Worm (Caenorhabditis elegans): Measurements from ENCODE around the gene M01B2.8.

M01B2.8 gene

ce11 chrV:15290995-15291394 is 31.0 kb downstream of the M01B2.8 start, which contains the start of gene cyp-34A2:
Gene cyp-34A2, minus strand, starts transcription at chrV:15291095.
- TF ChIP-seq egl-13 (tag; optimal IDR thresholded peaks at IDR 0.05) (no peak), sup-37 (GFP tag; optimal IDR thresholded peaks at IDR 0.05) (no peak), mdl-1 (tag; optimal IDR thresholded peaks at IDR 0.05) (no peak), efl-1 (optimal IDR thresholded peaks at IDR 0.05) (no peak), efl-1 (GFP tag; optimal IDR thresholded peaks at IDR 0.05 in 1 of 2) (peak in 1 of 2 experiments; percentile 12), unc-86 (tag; optimal IDR thresholded peaks at IDR 0.05) (no peak), ztf-4 (tag; optimal IDR thresholded peaks at IDR 0.05) (no peak)

ce11 chrV:15293865-15294264 is 33.9 kb downstream of the M01B2.8 start, which contains the start of gene str-96:
Gene str-96, minus strand, starts transcription at chrV:15293965.
- no peak for TF ChIP-seq dpl-1 (GFP tag; optimal IDR thresholded peaks at IDR 0.05)
- TF ChIP-seq efl-3 (GFP tag; optimal IDR thresholded peaks at IDR 0.05), result no peak
- TF ChIP-seq lin-13 (GFP tag; optimal IDR thresholded peaks at IDR 0.05), result no peak
- peak; percentile 32 for TF ChIP-seq fkh-8 (tag; optimal IDR thresholded peaks at IDR 0.05)
- peak; percentile 86 for TF ChIP-seq ceh-8 (GFP tag; optimal IDR thresholded peaks at IDR 0.05)

- peak; percentile 90 for TF ChIP-seq pqm-1 (tag; optimal IDR thresholded peaks at IDR 0.05)
- no peak for TF ChIP-seq efl-1 (optimal IDR thresholded peaks at IDR 0.05)
- TF ChIP-seq efl-1 (GFP tag; optimal IDR thresholded peaks at IDR 0.05 in 1 of 2), result peak in 1 of 2 experiments; percentile 37
- peak; percentile 30 for TF ChIP-seq nhr-71 (tag; optimal IDR thresholded peaks at IDR 0.05)
- TF ChIP-seq hlh-4 (tag; optimal IDR thresholded peaks at IDR 0.05), result no peak
- peak; percentile 75 for TF ChIP-seq jun-1 (tag; optimal IDR thresholded peaks at IDR 0.05)
- TF ChIP-seq tlp-1 (tag; optimal IDR thresholded peaks at IDR 0.05), result peak; percentile 83
- TF ChIP-seq ceh-90 (tag; optimal IDR thresholded peaks at IDR 0.05), result no peak
- no peak for TF ChIP-seq irx-1 (tag; optimal IDR thresholded peaks at IDR 0.05)
- TF ChIP-seq ceh-88 (GFP tag; IDR thresholded peaks at IDR 0.05), result no peak
- no peak for TF ChIP-seq nhr-76 (tag; optimal IDR thresholded peaks at IDR 0.05)
- no peak for TF ChIP-seq hlh-17 (GFP tag; optimal IDR thresholded peaks at IDR 0.05; ENCODE audit: borderline replicate concordance)
- peak; percentile 88 for TF ChIP-seq pax-3 (tag; optimal IDR thresholded peaks at IDR 0.05)
- TF ChIP-seq elt-2 (tag; optimal IDR thresholded peaks at IDR 0.05), result peak; percentile 100
- TF ChIP-seq ceh-63 (GFP tag; optimal IDR thresholded peaks at IDR 0.05), result no peak
- peak; percentile 19 for TF ChIP-seq nhr-90 (tag; optimal IDR thresholded peaks at IDR 0.05; ENCODE audit: poor library complexity)
- no peak for TF ChIP-seq hpl-2 (GFP tag; optimal IDR thresholded peaks at IDR 0.05)
- TF ChIP-seq nhr-20 (tag; optimal IDR thresholded peaks at IDR 0.05), result peak; percentile 52
- no peak for TF ChIP-seq ztf-11 (tag; optimal IDR thresholded peaks at IDR 0.05)
These were observed 38.6 kb downstream of the M01B2.8 start, which contains the start of gene cpr-3 for ce11 chrV:15298597-15298996. Gene cpr-3, minus strand, starts transcription at chrV:15298700.

ce11 chrV:15303625-15304024 is 43.6 kb downstream of the M01B2.8 start, which contains the start of gene srx-48:
Gene srx-48, minus strand, starts transcription at chrV:15303725.
- TF ChIP-seq pax-3 (tag; optimal IDR thresholded peaks at IDR 0.05) (peak; percentile 67), isw-1 (GFP tag; IDR thresholded peaks at IDR 0.05) (no peak)

ce11 chrV:15305502-15305901 is 45.5 kb downstream of the M01B2.8 start, which contains the start of gene T26H8.5:
Gene T26H8.5, minus strand, starts transcription at chrV:15305602.
- TF ChIP-seq mep-1 (tag; optimal IDR thresholded peaks at IDR 0.05), result no peak
- TF ChIP-seq pax-3 (tag; optimal IDR thresholded peaks at IDR 0.05), result peak; percentile 46

DNA sequence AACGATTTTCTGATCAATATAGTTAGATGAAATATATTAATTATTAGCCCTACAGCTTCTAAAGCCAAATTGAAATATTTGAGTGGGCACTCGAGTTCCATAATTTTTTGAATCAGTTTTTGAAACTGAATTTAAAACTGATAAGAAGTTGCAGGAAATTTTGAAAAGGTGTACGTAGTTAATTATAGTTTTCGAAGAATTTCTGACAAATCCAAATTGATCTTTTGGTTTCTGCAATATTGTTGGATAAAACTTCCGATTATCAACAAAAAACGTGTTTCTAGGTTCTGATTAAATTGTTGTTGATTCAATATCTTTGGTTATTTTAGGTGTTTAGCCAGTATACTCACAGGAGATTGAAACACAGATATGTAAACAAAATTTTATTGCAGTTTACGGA is 46.7 kb downstream of the M01B2.8 start, which contains the start of gene T26H8.4:
TSS of gene T26H8.4 (minus strand) at position 101 of the 400 bp plus-strand sequence.
- TF ChIP-seq pax-3 (tag; optimal IDR thresholded peaks at IDR 0.05), result peak; percentile 66
- TF ChIP-seq nhr-77 (tag; optimal IDR thresholded peaks at IDR 0.05), result no peak
- TF ChIP-seq hlh-17 (GFP tag; optimal IDR thresholded peaks at IDR 0.05; ENCODE audit: borderline replicate concordance), result no peak
- no peak for TF ChIP-seq efl-1 (optimal IDR thresholded peaks at IDR 0.05)
- TF ChIP-seq efl-1 (GFP tag; optimal IDR thresholded peaks at IDR 0.05 in 1 of 2), result no peak

Data from whole organism, L1 larva.